Fruit fly (Drosophila melanogaster) whole organism, embryonic: ENCODE measurements around the gene CG7810.

Experiments used
- CG10979 ChIP-seq: fragments of 200-800 bp; sonication (Bioruptor generic); optimal IDR thresholded peaks from 2 replicates; lab custom pipeline; 2018; ENCODE audit warnings: missing biosample characterization, mild to moderate bottlenecking, missing genetic modification characterization, moderate library complexity
- CG14710 ChIP-seq: fragments of 200-800 bp; sonication (Bioruptor generic); optimal IDR thresholded peaks from 3 replicates; lab custom pipeline; 2019; ENCODE audit warnings: missing biosample characterization, mild to moderate bottlenecking, missing genetic modification characterization, moderate library complexity
- CG1603 ChIP-seq: fragments of 200-800 bp; sonication (Bioruptor generic); optimal IDR thresholded peaks from 2 replicates; lab custom pipeline; 2019; ENCODE audit warnings: missing biosample characterization, mild to moderate bottlenecking, missing genetic modification characterization, moderate library complexity
- CG16813 ChIP-seq: fragments of 200-800 bp; sonication (Bioruptor generic); IDR thresholded peaks from 3 replicates; pipeline ENCODE4 v1.3.6; 2022; ENCODE audit warnings: missing biosample characterization, missing genetic modification characterization; ENCODE audit not compliant: partially characterized antibody
- CG17361 ChIP-seq: fragments of 200-800 bp; sonication (Bioruptor generic); IDR thresholded peaks from 3 replicates; pipeline ENCODE4 v1.3.6; 2022; ENCODE audit warnings: missing biosample characterization, missing genetic modification characterization
- CG17802 ChIP-seq: fragments of 200-800 bp; sonication (Bioruptor generic); optimal IDR thresholded peaks from 2 replicates; lab custom pipeline; 2018; ENCODE audit warnings: missing biosample characterization, mild to moderate bottlenecking, missing genetic modification characterization, moderate library complexity
- CG2712 ChIP-seq: fragments of 200-800 bp; optimal IDR thresholded peaks from 3 replicates; lab custom pipeline; 2019; ENCODE audit warnings: missing biosample characterization, mild to moderate bottlenecking, missing genetic modification characterization, moderate library complexity
- CG34224 ChIP-seq: fragments of 200-800 bp; sonication (Bioruptor generic); IDR thresholded peaks from 3 replicates; pipeline ENCODE4 v1.3.6; 2022; ENCODE audit warnings: missing biosample characterization, missing genetic modification characterization; ENCODE audit not compliant: partially characterized antibody
- CG4404 ChIP-seq: fragments of 200-800 bp; sonication (Bioruptor generic); IDR thresholded peaks from 2 replicates; pipeline ENCODE4 v1.3.6; 2022; ENCODE audit warnings: missing biosample characterization, missing genetic modification characterization
- CG7987 ChIP-seq: fragments of 200-800 bp; sonication (Bioruptor generic); optimal IDR thresholded peaks from 2 replicates; lab custom pipeline; 2018; ENCODE audit warnings: missing biosample characterization, mild to moderate bottlenecking, missing genetic modification characterization, moderate library complexity
- CG9727 ChIP-seq: fragments of 200-800 bp; sonication (Bioruptor generic); optimal IDR thresholded peaks from 3 replicates; lab custom pipeline; 2017; ENCODE audit warnings: missing biosample characterization, mild to moderate bottlenecking, missing genetic modification characterization
- Dref ChIP-seq: fragments of 200-800 bp; sonication (Bioruptor generic); IDR thresholded peaks from 2 replicates; pipeline ENCODE4 v1.3.6; 2022; ENCODE audit warnings: missing biosample characterization, missing genetic modification characterization
- Drgx ChIP-seq: fragments of 200-800 bp; sonication (Bioruptor generic); IDR thresholded peaks from 2 replicates; pipeline ENCODE4 v1.3.6; 2022; ENCODE audit warnings: missing biosample characterization, missing genetic modification characterization
- Ets65A ChIP-seq: fragments of 200-800 bp; sonication (Bioruptor generic); peaks from one replicate; lab custom pipeline; 2016; ENCODE audit warnings: missing biosample characterization, missing genetic modification characterization
- Med ChIP-seq: fragments of 200-800 bp; sonication (Bioruptor generic); peaks from one replicate; lab custom pipeline; 2016; ENCODE audit warnings: missing biosample characterization, missing genetic modification characterization, mild to moderate bottlenecking, inconsistent platforms, moderate library complexity
- Opbp ChIP-seq: fragments of 200-800 bp; sonication (Bioruptor generic); IDR thresholded peaks from 3 replicates; pipeline ENCODE4 v1.3.6; 2022; ENCODE audit warnings: missing biosample characterization, missing genetic modification characterization; ENCODE audit not compliant: partially characterized antibody
- Scr ChIP-seq: fragments of 200-800 bp; sonication (Bioruptor generic); IDR thresholded peaks from 2 replicates; pipeline ENCODE4 v1.3.6; 2022; ENCODE audit warnings: missing biosample characterization, missing genetic modification characterization; ENCODE audit not compliant: partially characterized antibody
- Xrp1 ChIP-seq: fragments of 200-800 bp; sonication (Bioruptor generic); IDR thresholded peaks from 2 replicates; pipeline ENCODE4 v1.3.6; 2022; ENCODE audit warnings: missing biosample characterization, missing genetic modification characterization
- amos ChIP-seq: fragments of 200-800 bp; sonication (Bioruptor generic); IDR thresholded peaks from 2 replicates; pipeline ENCODE4 v1.3.6; 2022; ENCODE audit warnings: missing biosample characterization, missing genetic modification characterization; ENCODE audit not compliant: partially characterized antibody
- bsh ChIP-seq, 2 experiments: fragments of 200-800 bp; sonication (Bioruptor generic); optimal IDR thresholded peaks; 2 replicates each; lab custom pipeline; 2017 to 2018; ENCODE audit warnings: mild to moderate bottlenecking in 2 of 2, missing biosample characterization in 2 of 2, missing genetic modification characterization in 2 of 2, moderate library complexity in 1 of 2
- cas ChIP-seq: fragments of 200-800 bp; sonication (Bioruptor generic); IDR thresholded peaks from 2 replicates; pipeline ENCODE4 v1.3.6; 2022; ENCODE audit warnings: missing biosample characterization, missing genetic modification characterization
- chinmo ChIP-seq: fragments of 200-800 bp; sonication (Bioruptor generic); IDR thresholded peaks from 4 replicates; pipeline ENCODE4 v1.3.6; 2022; ENCODE audit warnings: missing biosample characterization, missing genetic modification characterization; ENCODE audit not compliant: partially characterized antibody
- corto ChIP-seq: fragments of 200-800 bp; sonication (Bioruptor generic); optimal IDR thresholded peaks from 2 replicates; lab custom pipeline; 2016; ENCODE audit warnings: missing biosample characterization, mild to moderate bottlenecking, missing genetic modification characterization, moderate library complexity
- crol ChIP-seq: fragments of 200-800 bp; sonication (Bioruptor generic); IDR thresholded peaks from 2 replicates; pipeline ENCODE4 v1.3.6; 2022; ENCODE audit warnings: missing biosample characterization, missing genetic modification characterization
- gce ChIP-seq: fragments of 200-800 bp; sonication (Bioruptor generic); IDR thresholded peaks from 3 replicates; pipeline ENCODE4 v1.3.6; 2022; ENCODE audit warnings: missing biosample characterization, missing genetic modification characterization
- grn ChIP-seq: fragments of 200-800 bp; sonication (Bioruptor generic); optimal IDR thresholded peaks from 3 replicates; lab custom pipeline; 2017; ENCODE audit warnings: missing biosample characterization, missing genetic modification characterization
- hb ChIP-seq: fragments of 200-800 bp; sonication (Bioruptor generic); IDR thresholded peaks from 3 replicates; pipeline ENCODE4 v1.3.6; 2022; ENCODE audit warnings: missing biosample characterization, missing genetic modification characterization; ENCODE audit not compliant: partially characterized antibody
- hkb ChIP-seq, 2 experiments: fragments of 200-800 bp in 1 of 2; fragments of >200 bp in 1 of 2; sonication (Bioruptor generic) in 1 of 2; IDR thresholded peaks in 1 of 2; optimal IDR thresholded peaks in 1 of 2; 2 replicates each; pipeline versions ENCODE4 v1.3.6 to Lab custom; 2017 to 2022; ENCODE audit warnings: missing biosample characterization in 1 of 2, missing genetic modification characterization in 1 of 2
- ken ChIP-seq: fragments of 200-800 bp; sonication (Bioruptor generic); IDR thresholded peaks from 3 replicates; pipeline ENCODE4 v1.3.6; 2022; ENCODE audit warnings: missing biosample characterization, missing genetic modification characterization
- lbe ChIP-seq: fragments of 200-800 bp; sonication (Bioruptor generic); optimal IDR thresholded peaks from 2 replicates; lab custom pipeline; 2016; ENCODE audit warnings: missing biosample characterization, mild to moderate bottlenecking, missing genetic modification characterization
- lola ChIP-seq, 3 experiments: fragments of >200 bp in 2 of 3; fragments of 200-800 bp in 1 of 3; sonication (Bioruptor generic) in 1 of 3; optimal IDR thresholded peaks; 2 replicates each; lab custom pipeline; 2017 to 2019; ENCODE audit warnings: missing biosample characterization in 3 of 3, missing genetic modification characterization in 3 of 3, mild to moderate bottlenecking in 1 of 3, moderate library complexity in 1 of 3
- mld ChIP-seq: fragments of 200-800 bp; sonication (Bioruptor generic); IDR thresholded peaks from 3 replicates; pipeline ENCODE4 v1.3.6; 2022; ENCODE audit warnings: missing biosample characterization, missing genetic modification characterization; ENCODE audit not compliant: partially characterized antibody
- nom ChIP-seq: fragments of 200-800 bp; sonication (Bioruptor generic); optimal IDR thresholded peaks from 2 replicates; lab custom pipeline; 2017; ENCODE audit warnings: missing biosample characterization, missing genetic modification characterization, mild to moderate bottlenecking, moderate library complexity, missing genetic modification reagents
- prd ChIP-seq, 3 experiments: fragments of >200 bp in 2 of 3; fragments of 200-800 bp in 1 of 3; sonication (Bioruptor generic) in 1 of 3; optimal IDR thresholded peaks in 2 of 3; IDR thresholded peaks in 1 of 3; 2 replicates in 2 of 3; 3 replicates in 1 of 3; pipeline versions ENCODE4 v1.3.6 to Lab custom; 2017 to 2022; ENCODE audit warnings: missing biosample characterization in 1 of 3, missing genetic modification characterization in 1 of 3
- row ChIP-seq: fragments of 200-800 bp; sonication (Bioruptor generic); IDR thresholded peaks from 3 replicates; pipeline ENCODE4 v1.3.6; 2022; ENCODE audit warnings: missing biosample characterization, missing genetic modification characterization
- sd ChIP-seq: fragments of 200-800 bp; sonication (Bioruptor generic); optimal IDR thresholded peaks from 3 replicates; lab custom pipeline; 2018; ENCODE audit warnings: missing biosample characterization, mild to moderate bottlenecking, missing genetic modification characterization, moderate library complexity
- sens ChIP-seq: fragments of 200-800 bp; sonication (Bioruptor generic); peaks from one replicate; lab custom pipeline; 2016; ENCODE audit warnings: missing biosample characterization, missing genetic modification characterization
- sim ChIP-seq: fragments of 200-800 bp; sonication (Bioruptor generic); IDR thresholded peaks from 2 replicates; pipeline ENCODE4 v1.3.6; 2022; ENCODE audit warnings: missing biosample characterization, missing genetic modification characterization
- sima ChIP-seq: fragments of 200-800 bp; sonication (Bioruptor generic); optimal IDR thresholded peaks from 2 replicates; lab custom pipeline; 2016; ENCODE audit warnings: missing biosample characterization, missing genetic modification characterization
- slbo ChIP-seq: fragments of 200-800 bp; sonication (Bioruptor generic); IDR thresholded peaks from 2 replicates; pipeline ENCODE4 v1.3.6; 2022; ENCODE audit warnings: missing biosample characterization, missing genetic modification characterization
- tll ChIP-seq, 2 experiments: fragments of 200-800 bp in 1 of 2; fragments of >200 bp in 1 of 2; sonication (Bioruptor generic) in 1 of 2; optimal IDR thresholded peaks; 2 replicates each; lab custom pipeline; 2017 to 2019; ENCODE audit warnings: missing biosample characterization in 2 of 2, missing genetic modification characterization in 2 of 2, mild to moderate bottlenecking in 1 of 2, moderate library complexity in 1 of 2
- vnd ChIP-seq: fragments of 200-800 bp; sonication (Bioruptor generic); IDR thresholded peaks from 3 replicates; pipeline ENCODE4 v1.3.6; 2022; ENCODE audit warnings: missing biosample characterization, missing genetic modification characterization; ENCODE audit not compliant: partially characterized antibody

CG7810 gene

DNA sequence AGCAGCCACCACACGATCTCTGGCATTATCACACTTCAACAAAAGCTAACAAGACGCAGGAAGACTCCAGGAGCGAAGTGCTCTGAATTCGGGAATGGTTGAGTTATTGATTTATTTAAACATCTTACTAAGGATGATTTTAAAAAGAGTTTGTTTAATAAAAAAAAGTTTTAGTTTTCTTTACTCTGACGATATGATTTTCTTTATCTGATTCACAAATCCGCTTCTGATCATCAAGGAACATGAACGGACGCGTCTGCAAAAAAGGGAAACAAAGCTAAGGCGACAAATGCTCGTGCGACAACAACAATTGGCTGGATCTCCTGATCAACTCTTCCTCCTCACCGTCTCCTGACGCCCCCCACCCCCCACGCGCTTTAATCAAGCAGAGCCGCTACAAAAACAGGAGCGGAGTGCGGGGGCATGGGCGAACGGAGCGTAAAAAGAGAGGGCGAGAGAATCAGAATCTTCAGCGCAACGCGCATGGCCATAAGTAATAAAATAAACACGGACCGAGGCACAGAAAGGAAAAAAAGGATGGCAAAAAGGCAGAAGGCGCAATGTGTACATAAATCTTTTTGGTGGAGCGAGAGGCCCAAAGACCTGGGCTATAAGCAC, 11.7 kb downstream of the CG7810 start:
- TF ChIP-seq CG9727 (GFP tag; lab: Kevin White, UChicago), result peak; percentile 10
- no peak for TF ChIP-seq vnd
- TF ChIP-seq CG34224 (GFP tag; lab: Robert Waterston, UW), result no peak
- TF ChIP-seq gce (GFP tag; lab: Robert Waterston, UW), result 0 out of 3 replicates have a peak, but pooled peaks have one; percentile 10
- peak; percentile 25; the same call in 1 of the 2 replicates for TF ChIP-seq amos (GFP tag; lab: Robert Waterston, UW)
- TF ChIP-seq hkb (optimal IDR thresholded peaks at IDR 0.05; lab: Kevin White, UChicago), result no peak
- 0 out of 2 replicates have a peak, but pooled peaks have one; percentile 22 for TF ChIP-seq hkb (GFP tag; IDR thresholded peaks at IDR 0.05; lab: Robert Waterston, UW)
- peak; percentile 46; the same call in 1 of the 2 replicates for TF ChIP-seq Drgx (GFP tag; lab: Robert Waterston, UW)
- TF ChIP-seq sens (GFP tag; lab: Kevin White, UChicago), result peak; percentile 38
- peak; percentile 32 for TF ChIP-seq Ets65A (GFP tag; lab: Kevin White, UChicago)
- no peak for TF ChIP-seq tll (GFP tag; optimal IDR thresholded peaks at IDR 0.05; lab: Kevin White, UChicago)
- TF ChIP-seq Xrp1 (GFP tag; lab: Robert Waterston, UW), result peak; percentile 15; the same call in 1 of the 2 replicates
- TF ChIP-seq CG16813 (GFP tag; lab: Robert Waterston, UW), result 0 out of 3 replicates have a peak, but pooled peaks have one; percentile 9
- TF ChIP-seq CG14710, result peak; percentile 7
- TF ChIP-seq CG10979 (tag; lab: Kevin White, UChicago), result peak; percentile 19
- TF ChIP-seq sima (GFP tag; lab: Kevin White, UChicago), result no peak
- peak; percentile 93 for TF ChIP-seq nom (GFP tag; lab: Kevin White, UChicago)
- no peak for TF ChIP-seq prd (optimal IDR thresholded peaks at IDR 0.05; lab: Kevin White, UChicago)
- TF ChIP-seq prd (GFP tag; IDR thresholded peaks at IDR 0.05; lab: Robert Waterston, UW), result peak; percentile 16; the same call in 1 of the 3 replicates
- TF ChIP-seq ken (GFP tag; lab: Robert Waterston, UW), result no peak
- TF ChIP-seq mld, result no peak
- peak; percentile 65 for TF ChIP-seq corto
- peak in 1 of 2 experiments; percentile 68 for TF ChIP-seq bsh (GFP tag; optimal IDR thresholded peaks at IDR 0.05; lab: Kevin White, UChicago)
- TF ChIP-seq row (GFP tag; lab: Robert Waterston, UW), result 0 out of 3 replicates have a peak, but pooled peaks have one; percentile 15
- peak; percentile 19; the same call in 1 of the 3 replicates for TF ChIP-seq hb (GFP tag; lab: Robert Waterston, UW)
- 0 out of 2 replicates have a peak, but pooled peaks have one; percentile 23 for TF ChIP-seq Scr
- TF ChIP-seq chinmo, result 0 out of 4 replicates have a peak, but pooled peaks have one; percentile 47
- peak; percentile 75 for TF ChIP-seq crol (GFP tag; lab: Robert Waterston, UW)
- TF ChIP-seq CG17361 (GFP tag; lab: Robert Waterston, UW), result 0 out of 3 replicates have a peak, but pooled peaks have one; percentile 29
- TF ChIP-seq CG4404, result 0 out of 2 replicates have a peak, but pooled peaks have one; percentile 10
- no peak for TF ChIP-seq CG7987
- peak in 1 of 3 experiments; percentile 13 for TF ChIP-seq lola (GFP tag; optimal IDR thresholded peaks at IDR 0.05; lab: Kevin White, UChicago)
- TF ChIP-seq cas (GFP tag; lab: Robert Waterston, UW), result no peak
- no peak; the same call in 1 of the 2 replicates for TF ChIP-seq slbo
- TF ChIP-seq CG17802 (tag; lab: Kevin White, UChicago), result no peak
- TF ChIP-seq CG2712 (tag; lab: Kevin White, UChicago), result peak; percentile 25
- 0 out of 2 replicates have a peak, but pooled peaks have one; percentile 3 for TF ChIP-seq sim
- peak; percentile 34 for TF ChIP-seq Med (GFP tag; lab: Kevin White, UChicago)
- no peak for TF ChIP-seq sd (tag; lab: Kevin White, UChicago)
- peak; percentile 83 for TF ChIP-seq lbe
- TF ChIP-seq CG1603 (tag; lab: Kevin White, UChicago), result no peak
- peak; percentile 31; the same call in 1 of the 3 replicates for TF ChIP-seq Opbp (GFP tag; lab: Robert Waterston, UW)
- TF ChIP-seq grn, result no peak
- no peak for TF ChIP-seq Dref (GFP tag; lab: Robert Waterston, UW)
